Worm (Caenorhabditis elegans) whole organism, mixed stage, embryonic: ENCODE data around the gene C03G6.6.

Experiments used
- ceh-43 ChIP-seq: fragments of 200-800 bp; sonication (Bioruptor generic); optimal IDR thresholded peaks from 2 replicates; lab custom pipeline; 2018; ENCODE audit warnings: mild to moderate bottlenecking, missing genetic modification characterization, moderate library complexity, missing compliant biosample characterization
- elt-1 ChIP-seq: sonication (generic microtip); optimal IDR thresholded peaks from 2 replicates; lab custom pipeline; 2017; ENCODE audit warnings: missing genetic modification characterization, mild to moderate bottlenecking, missing compliant biosample characterization, antibody characterized with exemption, moderate library complexity, borderline replicate concordance; ENCODE audit not compliant: insufficient read depth
- elt-3 ChIP-seq: fragments of 150-350 bp; optimal IDR thresholded peaks from 2 replicates; lab custom pipeline; 2014; ENCODE audit warnings: missing biosample characterization, missing genetic modification characterization
- lin-13 ChIP-seq: fragments of 150-350 bp; optimal IDR thresholded peaks from 2 replicates; lab custom pipeline; 2014; ENCODE audit warnings: missing biosample characterization, missing genetic modification characterization
- nhr-12 ChIP-seq: fragments of 150-350 bp; optimal IDR thresholded peaks from 2 replicates; lab custom pipeline; 2014; ENCODE audit warnings: missing biosample characterization, missing genetic modification characterization
- nhr-2 ChIP-seq: fragments of 150-350 bp; optimal IDR thresholded peaks from 2 replicates; lab custom pipeline; 2014; ENCODE audit warnings: missing biosample characterization, missing genetic modification characterization
- nhr-28 ChIP-seq: fragments of 150-350 bp; optimal IDR thresholded peaks from 2 replicates; lab custom pipeline; 2014; ENCODE audit warnings: missing biosample characterization, missing genetic modification characterization
- tbx-8 ChIP-seq: fragments of 200-800 bp; sonication (Bioruptor generic); optimal IDR thresholded peaks from 2 replicates; lab custom pipeline; 2018; ENCODE audit warnings: mild to moderate bottlenecking, missing genetic modification characterization, moderate library complexity, missing compliant biosample characterization
- unc-120 ChIP-seq: sonication (generic microtip); optimal IDR thresholded peaks from 2 replicates; lab custom pipeline; 2017; ENCODE audit warnings: missing genetic modification characterization, missing compliant biosample characterization; ENCODE audit not compliant: poor library complexity, severe bottlenecking
- unc-62 ChIP-seq: fragments of 150-350 bp; optimal IDR thresholded peaks from 2 replicates; lab custom pipeline; 2014; ENCODE audit warnings: missing biosample characterization, missing genetic modification reagents, missing genetic modification characterization

ce11 chrV:7320909-7321308, 36.3 kb upstream of the C03G6.6 start, which contains the start of gene lmd-4:
- no peak for TF ChIP-seq tbx-8 (GFP tag; lab: Kevin White, UChicago)
- no peak for TF ChIP-seq ceh-43 (GFP tag; lab: Kevin White, UChicago)
- no peak for TF ChIP-seq nhr-28 (tag; lab: Kevin White, UChicago)
- no peak for TF ChIP-seq elt-3
- no peak for TF ChIP-seq elt-1 (tag; lab: Kevin White, UChicago)
- no peak for TF ChIP-seq unc-62
- no peak for TF ChIP-seq lin-13 (tag; lab: Kevin White, UChicago)
- no peak for TF ChIP-seq nhr-12 (tag; lab: Kevin White, UChicago)
- no peak for TF ChIP-seq nhr-2 (tag; lab: Kevin White, UChicago)
- TF ChIP-seq unc-120 (tag; lab: Kevin White, UChicago): no peak
